Worm (Caenorhabditis elegans) whole organism, L4 larva: Measurements from ENCODE around the gene sdz-27.

Experiments
- ceh-28 ChIP-seq: fragments of 150-350 bp; optimal IDR thresholded peaks from 2 replicates; lab custom pipeline; 2014; ENCODE audit warnings: missing biosample characterization, missing genetic modification reagents, missing genetic modification characterization
- lin-13 ChIP-seq: fragments of 150-350 bp; optimal IDR thresholded peaks from 2 replicates; lab custom pipeline; 2014; ENCODE audit warnings: missing biosample characterization, missing genetic modification reagents, missing genetic modification characterization
- lin-15B ChIP-seq: fragments of 150-350 bp; sonication (generic microtip); optimal IDR thresholded peaks from 3 replicates; lab custom pipeline; 2014; ENCODE audit warnings: missing biosample characterization, missing genetic modification characterization
- mdt-29 ChIP-seq: fragments of 200-800 bp; sonication (Bioruptor generic); IDR thresholded peaks from 2 replicates; pipeline ENCODE4 v1.3.6; 2022; ENCODE audit warnings: missing genetic modification reagents, missing genetic modification characterization, missing compliant biosample characterization

ce11 chrIV:11225206-11225605 lies 38.4 kb downstream of the sdz-27 start, which contains the start of gene col-125:
- TF ChIP-seq lin-15B (tag; lab: Kevin White, UChicago) (no peak), mdt-29 (GFP tag; lab: Robert Waterston, UW) (no peak), ceh-28 (tag; lab: Kevin White, UChicago) (no peak), lin-13 (GFP tag; lab: Kevin White, UChicago) (no peak)
